Fruit fly (Drosophila melanogaster) whole organism, adult: ENCODE measurements around the gene Cpsf6.
A peak's percentile ranks its signal among the peaks of the same experiment; 100 is the strongest.

Experiments used
- CG11617 ChIP-seq: fragments of 200-800 bp; sonication (Bioruptor generic); optimal IDR thresholded peaks from 2 replicates; lab custom pipeline; 2017; ENCODE audit warnings: mild to moderate bottlenecking, missing biosample characterization, missing genetic modification reagents, missing genetic modification characterization
- CG12768 ChIP-seq: fragments of 200-800 bp; sonication (Bioruptor generic); optimal IDR thresholded peaks from 2 replicates; lab custom pipeline; 2017; ENCODE audit warnings: missing biosample characterization, missing genetic modification characterization, mild to moderate bottlenecking, moderate library complexity, missing genetic modification reagents
- CG14711 ChIP-seq: fragments of 200-800 bp; sonication (Bioruptor generic); optimal IDR thresholded peaks from 2 replicates; lab custom pipeline; 2018; ENCODE audit warnings: missing biosample characterization, mild to moderate bottlenecking, missing genetic modification characterization, moderate library complexity
- CG1620 ChIP-seq: fragments of 200-800 bp; sonication (Bioruptor generic); optimal IDR thresholded peaks from 2 replicates; lab custom pipeline; 2016; ENCODE audit warnings: missing biosample characterization, missing genetic modification characterization
- CG33017 ChIP-seq: fragments of 200-800 bp; sonication (Bioruptor generic); optimal IDR thresholded peaks from 2 replicates; lab custom pipeline; 2018; ENCODE audit warnings: missing biosample characterization, mild to moderate bottlenecking, missing genetic modification characterization, moderate library complexity
- CG5204 ChIP-seq: fragments of 200-800 bp; sonication (Bioruptor generic); optimal IDR thresholded peaks from 2 replicates; lab custom pipeline; 2016; ENCODE audit warnings: missing biosample characterization, missing genetic modification characterization
- CG7045 ChIP-seq: fragments of 200-800 bp; sonication (Bioruptor generic); optimal IDR thresholded peaks from 2 replicates; lab custom pipeline; 2017; ENCODE audit warnings: missing biosample characterization, mild to moderate bottlenecking, missing genetic modification characterization
- CG7101 ChIP-seq: fragments of 200-800 bp; sonication (Bioruptor generic); optimal IDR thresholded peaks from 2 replicates; lab custom pipeline; 2018; ENCODE audit warnings: missing biosample characterization, mild to moderate bottlenecking, missing genetic modification characterization, moderate library complexity
- Clk ChIP-seq: fragments of 200-800 bp; sonication (Bioruptor generic); optimal IDR thresholded peaks from 2 replicates; lab custom pipeline; 2017; ENCODE audit warnings: missing biosample characterization, missing genetic modification characterization
- Crg-1 ChIP-seq: fragments of 200-800 bp; sonication (Bioruptor generic); optimal IDR thresholded peaks from 2 replicates; lab custom pipeline; 2016; ENCODE audit warnings: missing biosample characterization, missing genetic modification characterization
- Hr96 ChIP-seq: fragments of 200-800 bp; sonication (Bioruptor generic); optimal IDR thresholded peaks from 2 replicates; lab custom pipeline; 2016; ENCODE audit warnings: missing biosample characterization, missing genetic modification characterization
- Mnt ChIP-seq: fragments of 200-800 bp; sonication (Bioruptor generic); optimal IDR thresholded peaks from 2 replicates; lab custom pipeline; 2016; ENCODE audit warnings: missing biosample characterization, mild to moderate bottlenecking, missing genetic modification characterization
- bab1 ChIP-seq: fragments of 200-800 bp; sonication (Bioruptor generic); optimal IDR thresholded peaks from 3 replicates; lab custom pipeline; 2019; ENCODE audit warnings: missing biosample characterization, mild to moderate bottlenecking, missing genetic modification characterization, moderate library complexity
- cic ChIP-seq: fragments of 200-800 bp; sonication (Bioruptor generic); optimal IDR thresholded peaks from 2 replicates; lab custom pipeline; 2017; ENCODE audit warnings: missing biosample characterization, mild to moderate bottlenecking, missing genetic modification characterization, moderate library complexity
- cnc ChIP-seq, 2 experiments: fragments of >200 bp; optimal IDR thresholded peaks; 2 replicates each; lab custom pipeline; 2017
- kay ChIP-seq: fragments of 200-800 bp; sonication (Bioruptor generic); peaks from one replicate; lab custom pipeline; 2016; ENCODE audit warnings: missing biosample characterization, missing genetic modification characterization, borderline replicate concordance
- ovo ChIP-seq: fragments of 200-800 bp; sonication (Bioruptor generic); optimal IDR thresholded peaks from 2 replicates; lab custom pipeline; 2016; ENCODE audit warnings: missing biosample characterization, missing genetic modification characterization
- pad ChIP-seq: fragments of 200-800 bp; sonication (Bioruptor generic); optimal IDR thresholded peaks from 3 replicates; lab custom pipeline; 2017; ENCODE audit warnings: missing biosample characterization, missing genetic modification characterization, mild to moderate bottlenecking, moderate library complexity, missing genetic modification reagents
- tj ChIP-seq: fragments of 200-800 bp; sonication (Bioruptor generic); optimal IDR thresholded peaks from 3 replicates; lab custom pipeline; 2017; ENCODE audit warnings: missing biosample characterization, mild to moderate bottlenecking, missing genetic modification characterization, moderate library complexity
- toe ChIP-seq: fragments of 200-800 bp; sonication (Bioruptor generic); optimal IDR thresholded peaks from 2 replicates; lab custom pipeline; 2016; ENCODE audit warnings: missing biosample characterization, missing genetic modification characterization

Gene Cpsf6

dm6 chr3L:8338921-8339320 lies 23.6 kb upstream of the Cpsf6 start, which contains the start of gene Pex2:
Gene Pex2 (plus strand): TSS chr3L:8339051.
- peak; percentile 3 for TF ChIP-seq CG5204
- peak; percentile 31 for TF ChIP-seq CG14711 (tag; lab: Kevin White, UChicago)
- no peak for TF ChIP-seq ovo
- TF ChIP-seq CG7045 (GFP tag; lab: Kevin White, UChicago), result no peak
- peak; percentile 43 for TF ChIP-seq toe
- TF ChIP-seq Mnt (GFP tag; lab: Kevin White, UChicago), result peak; percentile 64
- peak; percentile 48 for TF ChIP-seq CG7101 (tag; lab: Kevin White, UChicago)
- TF ChIP-seq pad (GFP tag; lab: Kevin White, UChicago), result peak; percentile 15
- peak; percentile 76 for TF ChIP-seq kay (GFP tag; lab: Kevin White, UChicago)
- TF ChIP-seq cnc (optimal IDR thresholded peaks at IDR 0.05; lab: Kevin White, UChicago), result no peak
- TF ChIP-seq CG12768 (GFP tag; lab: Kevin White, UChicago), result peak; percentile 82
- no peak for TF ChIP-seq Hr96
- TF ChIP-seq CG11617 (GFP tag; lab: Kevin White, UChicago), result peak; percentile 18
- no peak for TF ChIP-seq tj (GFP tag; lab: Kevin White, UChicago)
- TF ChIP-seq CG1620 (GFP tag; lab: Kevin White, UChicago), result peak; percentile 57
- peak; percentile 34 for TF ChIP-seq Crg-1
- no peak for TF ChIP-seq Clk
- peak; percentile 53 for TF ChIP-seq bab1
- peak; percentile 51 for TF ChIP-seq CG33017 (tag; lab: Kevin White, UChicago)
- TF ChIP-seq cic, result peak; percentile 99

DNA sequence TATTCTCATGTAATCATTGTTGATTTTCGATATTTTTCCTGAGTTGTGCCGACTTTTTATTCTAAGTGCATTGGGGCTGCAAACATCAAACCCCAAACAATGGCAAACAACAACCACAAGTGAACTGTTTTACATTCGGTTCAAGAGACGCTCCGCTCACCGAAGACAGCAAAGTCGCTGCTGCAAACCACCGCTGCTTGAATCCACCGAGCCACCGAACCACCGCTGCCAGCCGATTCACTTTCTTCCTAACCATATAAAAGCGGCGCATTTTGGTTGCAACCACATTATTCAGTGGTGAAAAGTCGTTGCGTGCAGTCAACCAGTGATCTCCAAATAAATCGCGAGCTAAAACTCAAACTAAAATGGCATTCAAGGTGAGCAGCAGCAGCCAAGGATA lies 21.1 kb upstream of the Cpsf6 start, which contains the start of gene Cpr66Cb:
TSS of gene Cpr66Cb (plus strand) at position 301 of the 400 bp plus-strand sequence.
- TF ChIP-seq kay (GFP tag; lab: Kevin White, UChicago) (no peak), Clk (no peak), tj (GFP tag; lab: Kevin White, UChicago) (no peak), cnc (optimal IDR thresholded peaks at IDR 0.05; lab: Kevin White, UChicago) (no peak), CG7045 (GFP tag; lab: Kevin White, UChicago) (no peak), Hr96 (no peak), CG12768 (GFP tag; lab: Kevin White, UChicago) (no peak), CG5204 (no peak), CG7101 (tag; lab: Kevin White, UChicago) (no peak)

- no peak for TF ChIP-seq CG5204
- no peak for TF ChIP-seq cnc (optimal IDR thresholded peaks at IDR 0.05; lab: Kevin White, UChicago)
- no peak for TF ChIP-seq tj (GFP tag; lab: Kevin White, UChicago)
- TF ChIP-seq Crg-1, result no peak
- no peak for TF ChIP-seq CG7045 (GFP tag; lab: Kevin White, UChicago)
- no peak for TF ChIP-seq pad (GFP tag; lab: Kevin White, UChicago)
- TF ChIP-seq CG7101 (tag; lab: Kevin White, UChicago), result no peak
- no peak for TF ChIP-seq CG1620 (GFP tag; lab: Kevin White, UChicago)
- no peak for TF ChIP-seq Clk
- no peak for TF ChIP-seq CG12768 (GFP tag; lab: Kevin White, UChicago)
- no peak for TF ChIP-seq CG14711 (tag; lab: Kevin White, UChicago)
- no peak for TF ChIP-seq kay (GFP tag; lab: Kevin White, UChicago)
- TF ChIP-seq bab1, result no peak
- no peak for TF ChIP-seq Hr96
- no peak for TF ChIP-seq CG33017 (tag; lab: Kevin White, UChicago)
These were observed 19.0 kb upstream of the Cpsf6 start for dm6 chr3L:8334338-8334737.

DNA sequence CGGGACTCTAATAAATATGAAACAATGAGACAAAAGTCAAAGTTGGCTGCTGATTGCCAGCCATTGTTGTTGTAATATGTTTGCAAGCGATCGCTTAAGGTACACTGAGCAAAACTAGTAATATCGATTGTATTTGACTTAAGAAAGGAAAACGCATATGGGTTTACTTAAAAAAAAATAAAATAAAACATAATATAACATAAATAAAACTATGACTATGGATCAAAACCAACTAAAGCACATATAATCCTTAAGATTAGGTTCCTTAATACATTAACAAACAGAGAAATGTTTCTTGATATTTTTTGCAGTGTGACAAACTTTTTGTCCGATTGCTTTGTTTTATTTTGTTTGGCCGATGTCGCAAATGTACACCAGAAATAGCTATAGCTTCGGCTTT lies 18.3 kb upstream of the Cpsf6 start:
- TF ChIP-seq cnc (optimal IDR thresholded peaks at IDR 0.05; lab: Kevin White, UChicago) (no peak), CG11617 (GFP tag; lab: Kevin White, UChicago) (no peak)

DNA sequence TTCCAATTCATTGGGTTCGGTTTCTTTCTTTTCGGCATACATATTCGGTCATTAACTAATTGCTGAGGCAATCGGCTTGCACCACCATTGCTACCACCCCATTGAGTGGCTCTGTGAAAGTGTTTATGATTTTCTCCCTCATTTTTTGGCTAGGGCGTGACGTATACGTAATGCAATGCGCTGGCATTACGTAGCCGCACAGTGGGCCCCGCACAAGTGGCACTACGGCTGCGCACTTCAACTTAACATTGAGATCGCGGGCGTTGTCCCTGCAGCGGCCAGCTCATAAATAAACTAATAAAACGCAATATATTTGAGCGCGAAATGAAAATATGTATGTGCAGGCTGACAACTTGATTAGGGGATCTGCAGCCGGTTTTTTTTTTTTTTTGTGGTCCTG lies 16.1 kb upstream of the Cpsf6 start:
- TF ChIP-seq CG11617 (GFP tag; lab: Kevin White, UChicago) (no peak), toe (no peak), Hr96 (no peak), CG33017 (tag; lab: Kevin White, UChicago) (no peak), tj (GFP tag; lab: Kevin White, UChicago) (no peak), CG7045 (GFP tag; lab: Kevin White, UChicago) (no peak), CG1620 (GFP tag; lab: Kevin White, UChicago) (no peak)

dm6 chr3L:8329005-8329404 lies 13.7 kb upstream of the Cpsf6 start:
- TF ChIP-seq bab1, result no peak
- no peak for TF ChIP-seq CG1620 (GFP tag; lab: Kevin White, UChicago)
- TF ChIP-seq ovo, result no peak
- no peak for TF ChIP-seq CG12768 (GFP tag; lab: Kevin White, UChicago)
- TF ChIP-seq Crg-1, result no peak
- TF ChIP-seq kay (GFP tag; lab: Kevin White, UChicago), result no peak

DNA sequence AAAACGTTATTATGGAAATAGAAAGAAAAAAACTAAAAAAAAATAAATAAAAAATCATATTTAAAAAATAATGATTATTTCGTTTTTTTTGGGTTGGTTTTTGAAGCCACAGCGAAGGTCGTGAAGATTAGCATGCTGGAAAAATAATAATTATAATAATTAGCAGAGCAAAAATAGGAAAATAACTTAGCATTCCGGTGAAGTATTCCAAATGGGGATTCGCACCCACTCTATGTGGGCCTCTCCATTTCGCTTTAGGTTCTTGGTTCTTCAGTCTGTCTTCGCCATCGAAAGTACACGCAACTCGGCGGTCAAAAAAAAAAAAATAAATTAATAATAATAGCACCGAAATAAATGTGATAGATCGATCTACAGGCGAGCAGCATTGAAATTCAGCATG lies 13.0 kb upstream of the Cpsf6 start, which contains the start of gene CG34462:
TSS of gene CG34462 (plus strand) at position 301 of the 400 bp plus-strand sequence.
- TF ChIP-seq cic, result no peak
- TF ChIP-seq ovo, result no peak
- no peak for TF ChIP-seq CG12768 (GFP tag; lab: Kevin White, UChicago)
- TF ChIP-seq Crg-1, result no peak
- TF ChIP-seq cnc (optimal IDR thresholded peaks at IDR 0.05; lab: Kevin White, UChicago), result no peak
- no peak for TF ChIP-seq tj (GFP tag; lab: Kevin White, UChicago)
- TF ChIP-seq CG7101 (tag; lab: Kevin White, UChicago), result no peak
- TF ChIP-seq toe, result no peak
- TF ChIP-seq CG11617 (GFP tag; lab: Kevin White, UChicago), result no peak
- no peak for TF ChIP-seq CG5204
- no peak for TF ChIP-seq Clk
